Fruit fly (Drosophila melanogaster): ENCODE results near the gene CG6231.

DNA sequence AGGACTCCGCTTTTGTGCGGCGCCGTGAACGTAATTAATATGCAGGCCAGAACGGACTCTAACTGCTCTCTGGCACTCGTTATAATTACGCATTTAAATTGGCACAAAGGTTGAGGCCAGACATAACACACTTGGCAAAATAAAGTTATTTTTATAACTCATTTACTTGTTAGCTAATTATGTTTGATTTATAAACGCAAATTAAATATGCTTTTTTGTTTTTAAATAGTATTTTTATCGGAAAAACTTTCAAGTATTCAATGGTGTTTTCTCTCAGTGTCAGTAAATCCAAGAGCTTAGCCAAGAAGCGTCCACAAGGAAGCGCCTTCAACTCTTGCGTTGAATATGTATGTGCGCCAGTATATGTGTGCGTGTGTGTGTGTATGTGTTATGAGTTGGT is 40.4 kb upstream of the CG6231 start:
- TF ChIP-seq CTCF (optimal IDR thresholded peaks at IDR 0.05) (no peak), CG8478 (optimal IDR thresholded peaks at IDR 0.05) (no peak)
